Worm (Caenorhabditis elegans) whole organism, late embryonic: Measurements from ENCODE around the gene F28F9.3.
A peak's percentile ranks its signal among the peaks of the same experiment; 100 is the strongest.

Source experiments
- C38D4.7 ChIP-seq: fragments of 200-800 bp; sonication (Bioruptor generic); optimal IDR thresholded peaks from 2 replicates; lab custom pipeline; 2018; ENCODE audit warnings: mild to moderate bottlenecking, missing genetic modification characterization, moderate library complexity, missing compliant biosample characterization
- K02D7.2 ChIP-seq: sonication (generic microtip); optimal IDR thresholded peaks from 2 replicates; lab custom pipeline; 2017; ENCODE audit warnings: mild to moderate bottlenecking, missing genetic modification characterization, missing compliant biosample characterization
- T23F11.4 ChIP-seq: fragments of 200-800 bp; sonication (Bioruptor generic); optimal IDR thresholded peaks from 2 replicates; lab custom pipeline; 2018; ENCODE audit warnings: mild to moderate bottlenecking, missing genetic modification characterization, missing compliant biosample characterization
- ama-1 ChIP-seq: fragments of 150-350 bp; optimal IDR thresholded peaks from 2 replicates; lab custom pipeline; 2014
- ceh-2 ChIP-seq: sonication (generic microtip); optimal IDR thresholded peaks from 2 replicates; lab custom pipeline; 2016; ENCODE audit warnings: missing genotype, missing genetic modification characterization, missing compliant biosample characterization
- ceh-34 ChIP-seq: sonication (generic microtip); optimal IDR thresholded peaks from 2 replicates; lab custom pipeline; 2016; ENCODE audit warnings: mild to moderate bottlenecking, missing genetic modification characterization, missing compliant biosample characterization
- ceh-48 ChIP-seq: sonication (generic microtip); optimal IDR thresholded peaks from 2 replicates; lab custom pipeline; 2016; ENCODE audit warnings: missing genetic modification characterization, inconsistent platforms, missing compliant biosample characterization
- ceh-9 ChIP-seq: sonication (generic microtip); optimal IDR thresholded peaks from 2 replicates; lab custom pipeline; 2016; ENCODE audit warnings: mild to moderate bottlenecking, missing genetic modification characterization, inconsistent platforms, missing compliant biosample characterization
- che-1 ChIP-seq: sonication (generic microtip); optimal IDR thresholded peaks from 2 replicates; lab custom pipeline; 2016; ENCODE audit warnings: mild to moderate bottlenecking, missing genetic modification characterization, missing compliant biosample characterization
- dmd-4 ChIP-seq: sonication (generic microtip); optimal IDR thresholded peaks from 2 replicates; lab custom pipeline; 2016; ENCODE audit warnings: borderline replicate concordance, missing genetic modification characterization, missing compliant biosample characterization
- dve-1 ChIP-seq: sonication (generic microtip); optimal IDR thresholded peaks from 2 replicates; lab custom pipeline; 2017; ENCODE audit warnings: antibody characterized with exemption, mild to moderate bottlenecking, missing genetic modification characterization, missing compliant biosample characterization
- eyg-1 ChIP-seq: sonication (generic microtip); optimal IDR thresholded peaks from 2 replicates; lab custom pipeline; 2016; ENCODE audit warnings: missing genotype, missing genetic modification characterization, missing compliant biosample characterization
- fkh-10 ChIP-seq: fragments of 150-350 bp; optimal IDR thresholded peaks from 2 replicates; lab custom pipeline; 2014; ENCODE audit warnings: missing biosample characterization, missing genetic modification reagents, missing genetic modification characterization
- gmeb-2 ChIP-seq: sonication (generic microtip); optimal IDR thresholded peaks from 2 replicates; lab custom pipeline; 2016; ENCODE audit warnings: missing genetic modification characterization, inconsistent platforms, missing compliant biosample characterization
- hlh-6 ChIP-seq: sonication (generic microtip); optimal IDR thresholded peaks from 2 replicates; lab custom pipeline; 2016; ENCODE audit warnings: missing genotype, missing genetic modification characterization, missing compliant biosample characterization
- hlh-8 ChIP-seq: sonication (generic microtip); optimal IDR thresholded peaks from 2 replicates; lab custom pipeline; 2016; ENCODE audit warnings: missing genotype, missing genetic modification characterization, missing compliant biosample characterization
- lin-11 ChIP-seq: fragments of 200-800 bp; sonication (Bioruptor generic); optimal IDR thresholded peaks from 2 replicates; lab custom pipeline; 2018; ENCODE audit warnings: mild to moderate bottlenecking, missing genetic modification characterization, missing compliant biosample characterization
- nfya-1 ChIP-seq: sonication (generic microtip); optimal IDR thresholded peaks from 2 replicates; lab custom pipeline; 2017; ENCODE audit warnings: missing genetic modification characterization, mild to moderate bottlenecking, missing compliant biosample characterization, antibody characterized with exemption, moderate library complexity
- nhr-11 ChIP-seq: fragments of 150-350 bp; optimal IDR thresholded peaks from 2 replicates; lab custom pipeline; 2014; ENCODE audit warnings: missing biosample characterization, missing genetic modification characterization
- nhr-232 ChIP-seq: sonication (generic microtip); optimal IDR thresholded peaks from 2 replicates; lab custom pipeline; 2016; ENCODE audit warnings: missing genetic modification characterization, missing compliant biosample characterization
- npax-4 ChIP-seq: sonication (generic microtip); optimal IDR thresholded peaks from 2 replicates; lab custom pipeline; 2016; ENCODE audit warnings: missing genetic modification characterization, missing compliant biosample characterization
- odd-2 ChIP-seq: sonication (generic microtip); optimal IDR thresholded peaks from 2 replicates; lab custom pipeline; 2017; ENCODE audit warnings: antibody characterized with exemption, mild to moderate bottlenecking, missing genetic modification characterization, missing compliant biosample characterization
- pax-1 ChIP-seq: fragments of 150-350 bp; optimal IDR thresholded peaks from 2 replicates; lab custom pipeline; 2014; ENCODE audit warnings: missing biosample characterization, missing genetic modification characterization
- pqm-1 ChIP-seq: sonication (generic microtip); optimal IDR thresholded peaks from 2 replicates; lab custom pipeline; 2016; ENCODE audit warnings: missing genetic modification characterization, missing compliant biosample characterization
- pros-1 ChIP-seq: fragments of 150-350 bp; optimal IDR thresholded peaks from 2 replicates; lab custom pipeline; 2014; ENCODE audit warnings: missing biosample characterization, missing genetic modification reagents, missing genetic modification characterization
- ref-2 ChIP-seq: sonication (generic microtip); optimal IDR thresholded peaks from 2 replicates; lab custom pipeline; 2016; ENCODE audit warnings: missing genetic modification characterization, missing compliant biosample characterization
- rnt-1 ChIP-seq: sonication (generic microtip); optimal IDR thresholded peaks from 2 replicates; lab custom pipeline; 2016; ENCODE audit warnings: missing genetic modification characterization, missing compliant biosample characterization
- sox-4 ChIP-seq: sonication (generic microtip); optimal IDR thresholded peaks from 2 replicates; lab custom pipeline; 2017; ENCODE audit warnings: mild to moderate bottlenecking, missing genetic modification characterization, inconsistent platforms, missing compliant biosample characterization
- syd-9 ChIP-seq: sonication (generic microtip); optimal IDR thresholded peaks from 2 replicates; lab custom pipeline; 2016; ENCODE audit warnings: mild to moderate bottlenecking, missing genetic modification characterization, moderate library complexity, missing compliant biosample characterization
- tbx-2 ChIP-seq: sonication (generic microtip); optimal IDR thresholded peaks from 2 replicates; lab custom pipeline; 2016; ENCODE audit warnings: missing genetic modification characterization, missing compliant biosample characterization
- unc-42 ChIP-seq: sonication (generic microtip); optimal IDR thresholded peaks from 2 replicates; lab custom pipeline; 2016; ENCODE audit warnings: missing genotype, missing genetic modification characterization, missing compliant biosample characterization
- unc-55 ChIP-seq: sonication (generic microtip); optimal IDR thresholded peaks from 2 replicates; lab custom pipeline; 2017; ENCODE audit warnings: missing biosample characterization, missing genetic modification reagents, missing genetic modification characterization
- unc-86 ChIP-seq: sonication (generic microtip); optimal IDR thresholded peaks from 2 replicates; lab custom pipeline; 2016; ENCODE audit warnings: missing genetic modification characterization, missing compliant biosample characterization
- ztf-16 ChIP-seq: sonication (generic microtip); optimal IDR thresholded peaks from 2 replicates; lab custom pipeline; 2017; ENCODE audit warnings: missing genetic modification characterization, missing compliant biosample characterization

Gene F28F9.3

ce11 chrIV:3835065-3835464 lies 8.4 kb downstream of the F28F9.3 start, which contains the start of gene cal-3:
Gene cal-3, minus strand, starts transcription at chrIV:3835165.
- TF ChIP-seq pax-1 (tag; lab: Kevin White, UChicago): no peak
- TF ChIP-seq hlh-6: no peak
- no peak for TF ChIP-seq eyg-1 (tag; lab: Kevin White, UChicago)
- TF ChIP-seq T23F11.4: no peak
- TF ChIP-seq nhr-232: no peak
- TF ChIP-seq ref-2 (tag; lab: Kevin White, UChicago): no peak
- no peak for TF ChIP-seq unc-42 (tag; lab: Kevin White, UChicago)
- no peak for TF ChIP-seq sox-4 (tag; lab: Kevin White, UChicago)
- TF ChIP-seq hlh-8 (tag; lab: Kevin White, UChicago): no peak
- no peak for TF ChIP-seq syd-9 (tag; lab: Kevin White, UChicago)
- TF ChIP-seq lin-11 (tag; lab: Kevin White, UChicago): no peak
- no peak for TF ChIP-seq dve-1
- no peak for TF ChIP-seq ceh-48 (tag; lab: Kevin White, UChicago)
- TF ChIP-seq nfya-1: no peak
- TF ChIP-seq ceh-9: no peak
- no peak for TF ChIP-seq pros-1 (tag; lab: Kevin White, UChicago)
- TF ChIP-seq tbx-2 (tag; lab: Kevin White, UChicago): no peak
- TF ChIP-seq ama-1 (lab: Kevin White, UChicago): no peak
- TF ChIP-seq ztf-16 (tag; lab: Kevin White, UChicago): no peak

ce11 chrIV:3838687-3839086 lies 12.0 kb downstream of the F28F9.3 start:
- TF ChIP-seq ceh-34 (tag; lab: Kevin White, UChicago): peak; percentile 92
- TF ChIP-seq ceh-48 (tag; lab: Kevin White, UChicago): no peak

- TF ChIP-seq odd-2 (tag; lab: Kevin White, UChicago): no peak
- no peak for TF ChIP-seq unc-42 (tag; lab: Kevin White, UChicago)
- no peak for TF ChIP-seq ref-2 (tag; lab: Kevin White, UChicago)
- no peak for TF ChIP-seq syd-9 (tag; lab: Kevin White, UChicago)
- TF ChIP-seq ceh-2 (tag; lab: Kevin White, UChicago): no peak
- TF ChIP-seq T23F11.4: no peak
- TF ChIP-seq npax-4: no peak
- no peak for TF ChIP-seq gmeb-2 (tag; lab: Kevin White, UChicago)
- no peak for TF ChIP-seq nhr-11 (tag; lab: Kevin White, UChicago)
- TF ChIP-seq rnt-1 (tag; lab: Kevin White, UChicago): no peak
- TF ChIP-seq unc-55 (GFP tag; lab: Kevin White, UChicago): no peak
These were observed 12.7 kb downstream of the F28F9.3 start, which contains the start of gene F28F9.2 for ce11 chrIV:3839420-3839819. Gene F28F9.2, plus strand, starts transcription at chrIV:3839720.

ce11 chrIV:3840480-3840879 lies 13.8 kb downstream of the F28F9.3 start:
- no peak for TF ChIP-seq pqm-1 (tag; lab: Kevin White, UChicago)
- peak; percentile 71 for TF ChIP-seq unc-42 (tag; lab: Kevin White, UChicago)

- TF ChIP-seq fkh-10 (GFP tag; lab: Kevin White, UChicago) (no peak), K02D7.2 (tag; lab: Kevin White, UChicago) (no peak), pros-1 (tag; lab: Kevin White, UChicago) (no peak), dmd-4 (tag; lab: Kevin White, UChicago) (no peak), C38D4.7 (GFP tag; lab: Kevin White, UChicago) (no peak), che-1 (tag; lab: Kevin White, UChicago) (no peak), unc-42 (tag; lab: Kevin White, UChicago) (peak; percentile 3), unc-86 (no peak), eyg-1 (tag; lab: Kevin White, UChicago) (no peak)
These were observed 14.9 kb downstream of the F28F9.3 start for ce11 chrIV:3841607-3842006.
